Fruit fly (Drosophila melanogaster) whole organism, embryonic: ENCODE data around the gene dsf.
A peak's percentile ranks its signal among the peaks of the same experiment; 100 is the strongest.

ENCODE experiments used
- Adf1 ChIP-seq: fragments of 200-800 bp; sonication (Bioruptor generic); IDR thresholded peaks from 2 replicates; pipeline ENCODE4 v1.3.6; 2022; ENCODE audit warnings: missing biosample characterization, missing genetic modification characterization
- Atf6 ChIP-seq: fragments of 200-800 bp; sonication (Bioruptor generic); IDR thresholded peaks from 2 replicates; pipeline ENCODE4 v1.3.6; 2022; ENCODE audit warnings: missing biosample characterization, missing genetic modification characterization
- CG10209 ChIP-seq: fragments of 200-800 bp; sonication (Bioruptor generic); optimal IDR thresholded peaks from 3 replicates; lab custom pipeline; 2017; ENCODE audit warnings: missing biosample characterization, mild to moderate bottlenecking, missing genetic modification characterization, missing genetic modification reagents
- CG10565 ChIP-seq: fragments of 200-800 bp; sonication (Bioruptor generic); optimal IDR thresholded peaks from 3 replicates; lab custom pipeline; 2016; ENCODE audit warnings: missing biosample characterization, mild to moderate bottlenecking, missing genetic modification characterization
- CG11695 ChIP-seq: fragments of 200-800 bp; sonication (Bioruptor generic); IDR thresholded peaks from 3 replicates; pipeline ENCODE4 v1.3.6; 2022; ENCODE audit warnings: missing biosample characterization, missing genetic modification characterization
- CG12104 ChIP-seq: fragments of 200-800 bp; sonication (Bioruptor generic); optimal IDR thresholded peaks from 3 replicates; lab custom pipeline; 2016; ENCODE audit warnings: missing biosample characterization, missing genetic modification characterization
- CG1233 ChIP-seq: fragments of 200-800 bp; sonication (Bioruptor generic); optimal IDR thresholded peaks from 4 replicates; lab custom pipeline; 2018; ENCODE audit warnings: missing biosample characterization, mild to moderate bottlenecking, missing genetic modification characterization
- CG12391 ChIP-seq: fragments of 200-800 bp; sonication (Bioruptor generic); optimal IDR thresholded peaks from 3 replicates; lab custom pipeline; 2018; ENCODE audit warnings: missing biosample characterization, mild to moderate bottlenecking, missing genetic modification characterization, moderate library complexity
- CG13894 ChIP-seq: fragments of 200-800 bp; sonication (Bioruptor generic); optimal IDR thresholded peaks from 3 replicates; lab custom pipeline; 2018; ENCODE audit warnings: missing biosample characterization, mild to moderate bottlenecking, missing genetic modification characterization, moderate library complexity
- CG15269 ChIP-seq: fragments of 200-800 bp; sonication (Bioruptor generic); optimal IDR thresholded peaks from 2 replicates; lab custom pipeline; 2018; ENCODE audit warnings: missing biosample characterization, mild to moderate bottlenecking, missing genetic modification characterization, moderate library complexity
- CG15601 ChIP-seq: fragments of 200-800 bp; sonication (Bioruptor generic); optimal IDR thresholded peaks from 3 replicates; lab custom pipeline; 2019; ENCODE audit warnings: missing biosample characterization, mild to moderate bottlenecking, missing genetic modification characterization, moderate library complexity
- CG16863 ChIP-seq: fragments of 200-800 bp; sonication (Bioruptor generic); optimal IDR thresholded peaks from 3 replicates; lab custom pipeline; 2016; ENCODE audit warnings: missing biosample characterization, missing genetic modification characterization
- CG18476 ChIP-seq: fragments of 200-800 bp; sonication (Bioruptor generic); optimal IDR thresholded peaks from 2 replicates; lab custom pipeline; 2016; ENCODE audit warnings: missing biosample characterization, mild to moderate bottlenecking, missing genetic modification characterization
- CG2889 ChIP-seq: fragments of 200-800 bp; sonication (Bioruptor generic); IDR thresholded peaks from 3 replicates; pipeline ENCODE4 v1.3.6; 2022; ENCODE audit warnings: missing biosample characterization, missing genetic modification characterization
- CG32767 ChIP-seq: fragments of 200-800 bp; sonication (Bioruptor generic); IDR thresholded peaks from 2 replicates; pipeline ENCODE4 v1.3.6; 2022; ENCODE audit warnings: missing biosample characterization, missing genetic modification characterization
- CG33557 ChIP-seq: fragments of 200-800 bp; sonication (Bioruptor generic); optimal IDR thresholded peaks from 2 replicates; lab custom pipeline; 2019; ENCODE audit warnings: missing biosample characterization, mild to moderate bottlenecking, missing genetic modification characterization, moderate library complexity
- CG5245 ChIP-seq: fragments of 200-800 bp; sonication (Bioruptor generic); optimal IDR thresholded peaks from 3 replicates; lab custom pipeline; 2016; ENCODE audit warnings: missing biosample characterization, missing genetic modification characterization
- CG5953 ChIP-seq: fragments of 200-800 bp; sonication (Bioruptor generic); IDR thresholded peaks from 2 replicates; pipeline ENCODE4 v1.3.6; 2022; ENCODE audit warnings: missing biosample characterization, missing genetic modification characterization
- CG6683 ChIP-seq: fragments of 200-800 bp; sonication (Bioruptor generic); optimal IDR thresholded peaks from 2 replicates; lab custom pipeline; 2017; ENCODE audit warnings: missing biosample characterization, mild to moderate bottlenecking, missing genetic modification characterization, missing genetic modification reagents
- CG7839 ChIP-seq: fragments of 200-800 bp; sonication (Bioruptor generic); optimal IDR thresholded peaks from 3 replicates; lab custom pipeline; 2018; ENCODE audit warnings: missing biosample characterization, mild to moderate bottlenecking, missing genetic modification characterization, moderate library complexity
- CG9817 ChIP-seq: fragments of 200-800 bp; sonication (Bioruptor generic); optimal IDR thresholded peaks from 2 replicates; lab custom pipeline; 2018; ENCODE audit warnings: missing biosample characterization, mild to moderate bottlenecking, missing genetic modification characterization, moderate library complexity
- CoRest ChIP-seq: fragments of 200-800 bp; sonication (Bioruptor generic); optimal IDR thresholded peaks from 3 replicates; lab custom pipeline; 2018; ENCODE audit warnings: missing biosample characterization, mild to moderate bottlenecking, missing genetic modification characterization, moderate library complexity
- D ChIP-seq, 2 experiments: fragments of 200-800 bp in 1 of 2; fragments of >200 bp in 1 of 2; sonication (Bioruptor generic) in 1 of 2; optimal IDR thresholded peaks; 2 replicates in 1 of 2; 3 replicates in 1 of 2; lab custom pipeline; 2017; ENCODE audit warnings: mild to moderate bottlenecking in 1 of 2, missing biosample characterization in 1 of 2, missing genetic modification characterization in 1 of 2, missing genetic modification reagents in 1 of 2
- Deaf1 ChIP-seq: fragments of 200-800 bp; optimal IDR thresholded peaks from 3 replicates; lab custom pipeline; 2019; ENCODE audit warnings: missing biosample characterization, mild to moderate bottlenecking, missing genetic modification characterization, moderate library complexity
- Fer1 ChIP-seq: fragments of 200-800 bp; sonication (Bioruptor generic); optimal IDR thresholded peaks from 2 replicates; lab custom pipeline; 2017; ENCODE audit warnings: missing biosample characterization, mild to moderate bottlenecking, missing genetic modification characterization
- Fer3 ChIP-seq: fragments of 200-800 bp; sonication (Bioruptor generic); optimal IDR thresholded peaks from 2 replicates; lab custom pipeline; 2018; ENCODE audit warnings: missing biosample characterization, mild to moderate bottlenecking, missing genetic modification characterization, moderate library complexity
- HmgZ ChIP-seq: fragments of 200-800 bp; sonication (Bioruptor generic); optimal IDR thresholded peaks from 2 replicates; lab custom pipeline; 2018; ENCODE audit warnings: missing biosample characterization, mild to moderate bottlenecking, missing genetic modification characterization
- Meics ChIP-seq: fragments of 200-800 bp; sonication (Bioruptor generic); optimal IDR thresholded peaks from 2 replicates; lab custom pipeline; 2017; ENCODE audit warnings: missing biosample characterization, mild to moderate bottlenecking, missing genetic modification characterization
- NK7.1 ChIP-seq: fragments of 200-800 bp; sonication (Bioruptor generic); optimal IDR thresholded peaks from 3 replicates; lab custom pipeline; 2016; ENCODE audit warnings: missing biosample characterization, missing genetic modification characterization
- Nf-YC ChIP-seq: fragments of 200-800 bp; optimal IDR thresholded peaks from 3 replicates; lab custom pipeline; 2019; ENCODE audit warnings: missing biosample characterization, mild to moderate bottlenecking, missing genetic modification characterization, moderate library complexity
- Opbp ChIP-seq: fragments of 200-800 bp; sonication (Bioruptor generic); IDR thresholded peaks from 3 replicates; pipeline ENCODE4 v1.3.6; 2022; ENCODE audit warnings: missing biosample characterization, missing genetic modification characterization; ENCODE audit not compliant: partially characterized antibody
- PHDP ChIP-seq: fragments of 200-800 bp; sonication (Bioruptor generic); optimal IDR thresholded peaks from 3 replicates; lab custom pipeline; 2018; ENCODE audit warnings: missing biosample characterization, mild to moderate bottlenecking, missing genetic modification characterization, moderate library complexity
- Sin3A ChIP-seq: fragments of >200 bp; optimal IDR thresholded peaks from 2 replicates; lab custom pipeline; 2018
- ap ChIP-seq: fragments of 200-800 bp; sonication (Bioruptor generic); IDR thresholded peaks from 2 replicates; pipeline ENCODE4 v1.3.6; 2022; ENCODE audit warnings: missing biosample characterization, missing genetic modification characterization
- cad ChIP-seq: fragments of >200 bp; optimal IDR thresholded peaks from 2 replicates; lab custom pipeline; 2017; ENCODE audit warnings: missing biosample characterization, missing genetic modification characterization
- crol ChIP-seq: fragments of 200-800 bp; sonication (Bioruptor generic); IDR thresholded peaks from 2 replicates; pipeline ENCODE4 v1.3.6; 2022; ENCODE audit warnings: missing biosample characterization, missing genetic modification characterization
- fd64A ChIP-seq: fragments of 200-800 bp; sonication (Bioruptor generic); optimal IDR thresholded peaks from 3 replicates; lab custom pipeline; 2018; ENCODE audit warnings: missing biosample characterization, mild to moderate bottlenecking, missing genetic modification characterization
- lbe ChIP-seq: fragments of 200-800 bp; sonication (Bioruptor generic); optimal IDR thresholded peaks from 2 replicates; lab custom pipeline; 2016; ENCODE audit warnings: missing biosample characterization, mild to moderate bottlenecking, missing genetic modification characterization
- pan ChIP-seq, 4 experiments: fragments of >200 bp in 3 of 4; fragments of 200-800 bp in 1 of 4; sonication (Bioruptor generic) in 1 of 4; optimal IDR thresholded peaks in 3 of 4; IDR thresholded peaks in 1 of 4; 2 replicates each; pipeline versions ENCODE4 v1.3.6 to Lab custom; 2017 to 2022; ENCODE audit warnings: missing biosample characterization in 2 of 4, missing genetic modification characterization in 2 of 4, mixed read lengths in 1 of 4
- pfk ChIP-seq: fragments of 200-800 bp; sonication (Bioruptor generic); optimal IDR thresholded peaks from 2 replicates; lab custom pipeline; 2018; ENCODE audit warnings: missing biosample characterization, mild to moderate bottlenecking, missing genetic modification characterization, moderate library complexity
- rib ChIP-seq: fragments of 200-800 bp; sonication (Bioruptor generic); IDR thresholded peaks from 2 replicates; pipeline ENCODE4 v1.3.6; 2022; ENCODE audit warnings: missing biosample characterization, missing genetic modification characterization
- run ChIP-seq: fragments of 200-800 bp; sonication (Bioruptor generic); optimal IDR thresholded peaks from 3 replicates; lab custom pipeline; 2018; ENCODE audit warnings: missing biosample characterization, mild to moderate bottlenecking, missing genetic modification characterization
- scrt ChIP-seq: fragments of 200-800 bp; sonication (Bioruptor generic); optimal IDR thresholded peaks from 2 replicates; lab custom pipeline; 2018; ENCODE audit warnings: missing biosample characterization, mild to moderate bottlenecking, missing genetic modification characterization, moderate library complexity
- stwl ChIP-seq: fragments of 200-800 bp; sonication (Bioruptor generic); optimal IDR thresholded peaks from 3 replicates; lab custom pipeline; 2018; ENCODE audit warnings: missing biosample characterization, mild to moderate bottlenecking, missing genetic modification characterization, moderate library complexity
- unc-4 ChIP-seq: fragments of 200-800 bp; sonication (Bioruptor generic); IDR thresholded peaks from 2 replicates; pipeline ENCODE4 v1.3.6; 2022; ENCODE audit warnings: missing biosample characterization, missing genetic modification characterization; ENCODE audit not compliant: partially characterized antibody
- z ChIP-seq: fragments of 200-800 bp; sonication (Bioruptor generic); IDR thresholded peaks from 3 replicates; pipeline ENCODE4 v1.3.6; 2022; ENCODE audit warnings: missing biosample characterization, missing genetic modification characterization

dsf gene

DNA sequence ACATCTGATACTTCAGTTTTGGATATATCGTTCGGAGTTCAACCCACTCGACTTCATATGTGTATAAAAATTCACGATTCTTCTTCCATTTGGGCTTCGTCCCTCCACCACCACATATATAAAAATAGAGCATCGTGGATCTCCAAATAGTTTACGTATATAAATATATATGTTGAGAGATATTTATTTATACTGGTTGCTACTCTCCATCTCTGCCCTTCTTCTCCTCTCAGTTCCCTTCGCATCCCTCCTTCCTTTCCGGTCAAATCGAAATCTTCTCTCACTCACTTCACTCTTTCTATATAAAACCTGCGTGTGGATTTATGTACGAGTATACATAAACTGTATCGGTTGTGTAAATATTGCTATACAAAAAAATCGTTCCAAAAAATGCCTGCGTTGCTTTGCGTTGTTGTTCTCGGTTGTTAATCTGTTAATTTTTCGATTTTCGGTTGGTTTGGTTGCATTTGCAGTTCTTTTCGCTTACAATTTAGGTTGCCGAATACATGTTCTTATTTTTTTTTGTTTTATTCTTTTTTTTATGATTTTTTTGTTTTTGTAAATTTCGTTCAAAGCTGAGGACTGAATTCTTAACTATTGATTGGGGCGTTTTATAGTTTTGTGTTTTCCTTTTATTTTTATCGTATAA, 47.0 kb downstream of the dsf start (continued):
- TF ChIP-seq lbe (no peak), stwl (tag; lab: Kevin White, UChicago) (no peak), crol (GFP tag; lab: Robert Waterston, UW) (peak; percentile 69; the same call in 1 of the 2 replicates)

DNA sequence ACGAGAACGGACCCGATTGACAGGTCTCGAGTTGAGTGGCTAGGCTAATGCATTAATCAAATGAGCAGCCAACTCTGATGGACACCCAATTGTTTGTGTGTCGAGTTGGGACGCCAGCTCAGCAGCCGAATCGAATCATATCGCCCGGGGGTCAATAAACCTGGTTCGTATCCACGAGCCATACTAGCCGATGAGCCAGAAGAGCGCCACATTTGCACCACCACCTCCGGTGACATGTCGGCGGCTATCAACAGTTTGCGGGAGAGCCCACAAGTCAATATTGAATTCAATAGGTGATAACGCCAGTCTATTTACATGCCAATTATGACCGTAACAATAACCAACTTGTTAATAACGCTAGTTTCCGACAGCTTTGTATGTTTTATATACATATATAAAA, 48.4 kb downstream of the dsf start:
- TF ChIP-seq fd64A (GFP tag; lab: Kevin White, UChicago) (peak; percentile 80), CG16863 (GFP tag; lab: Kevin White, UChicago) (no peak), CG18476 (peak; percentile 4), Deaf1 (peak; percentile 91), CG2889 (GFP tag; lab: Robert Waterston, UW) (no peak), Fer1 (GFP tag; lab: Kevin White, UChicago) (peak; percentile 77), D (optimal IDR thresholded peaks at IDR 0.05; lab: Kevin White, UChicago) (no peak), D (GFP tag; optimal IDR thresholded peaks at IDR 0.05; lab: Kevin White, UChicago) (peak; percentile 46), cad (GFP tag; lab: Kevin White, UChicago) (no peak), Atf6 (GFP tag; lab: Robert Waterston, UW) (peak; percentile 61; the same call in 1 of the 2 replicates), CG11695 (GFP tag; lab: Robert Waterston, UW) (peak; percentile 27; the same call in 1 of the 3 replicates), Adf1 (GFP tag; lab: Robert Waterston, UW) (0 out of 2 replicates have a peak, but pooled peaks have one; percentile 15), CG5953 (GFP tag; lab: Robert Waterston, UW) (0 out of 2 replicates have a peak, but pooled peaks have one; percentile 15), Opbp (GFP tag; lab: Robert Waterston, UW) (no peak), CG32767 (GFP tag; lab: Robert Waterston, UW) (peak; percentile 48; the same call in 1 of the 2 replicates), Sin3A (lab: Kevin White, UChicago) (no peak), CG12391 (tag; lab: Kevin White, UChicago) (peak; percentile 26), CG10209 (GFP tag; lab: Kevin White, UChicago) (peak; percentile 74), PHDP (tag; lab: Kevin White, UChicago) (peak; percentile 71), CG7839 (tag; lab: Kevin White, UChicago) (peak; percentile 38), CG12104 (peak; percentile 33), rib (no peak), pfk (GFP tag; lab: Kevin White, UChicago) (peak; percentile 59), NK7.1 (GFP tag; lab: Kevin White, UChicago) (peak; percentile 9), run (peak; percentile 55), CG5245 (GFP tag; lab: Kevin White, UChicago) (no peak), Nf-YC (tag; lab: Kevin White, UChicago) (peak; percentile 13), Meics (GFP tag; lab: Kevin White, UChicago) (peak; percentile 60), CG9817 (peak; percentile 40), ap (GFP tag; lab: Robert Waterston, UW) (0 out of 2 replicates have a peak, but pooled peaks have one; percentile 26), z (GFP tag; lab: Robert Waterston, UW) (peak; percentile 75), CG6683 (GFP tag; lab: Kevin White, UChicago) (peak; percentile 39), CG15269 (peak; percentile 65), CG10565 (GFP tag; lab: Kevin White, UChicago) (no peak), CG1233 (GFP tag; lab: Kevin White, UChicago) (peak; percentile 82), unc-4 (no peak), Fer3 (tag; lab: Kevin White, UChicago) (peak; percentile 63), CoRest (tag; lab: Kevin White, UChicago) (peak; percentile 34), CG13894 (tag; lab: Kevin White, UChicago) (peak; percentile 27), pan (optimal IDR thresholded peaks at IDR 0.05; lab: Kevin White, UChicago) (no peak), pan (GFP tag; optimal IDR thresholded peaks at IDR 0.05 in 1 of 2, IDR thresholded peaks at IDR 0.05 in 1 of 2) (peak in 1 of 2 experiments; percentile 57), CG15601 (tag; lab: Kevin White, UChicago) (peak; percentile 82), CG33557 (GFP tag; lab: Kevin White, UChicago) (peak; percentile 61), HmgZ (tag; lab: Kevin White, UChicago) (peak; percentile 56), scrt (peak; percentile 63)
